Worm (Caenorhabditis elegans): ENCODE measurements around the gene C18B2.3.

The C18B2.3 gene

DNA sequence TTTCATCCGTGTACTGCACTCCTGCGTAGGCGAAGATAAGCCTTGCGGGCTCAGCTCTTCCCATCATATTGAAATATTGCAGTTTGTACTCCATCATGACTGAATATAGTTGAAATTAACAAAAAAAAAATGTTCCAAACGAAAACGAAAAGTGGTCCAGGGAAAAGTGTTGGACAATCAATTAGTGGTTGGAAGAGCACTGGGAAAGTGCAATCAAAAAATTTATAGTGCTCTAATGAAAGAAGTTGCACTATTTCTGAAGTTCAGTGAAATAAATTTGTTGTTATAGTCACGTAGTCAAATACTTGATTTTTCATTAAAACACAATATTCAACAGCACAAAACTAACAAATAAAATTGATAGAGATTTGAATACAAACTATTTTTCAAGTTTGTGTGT, 32.0 kb downstream of the C18B2.3 start, which contains the start of gene gst-11:
TSS of gene gst-11 (minus strand) at position 101 of the 400 bp plus-strand sequence.
- peak; percentile 25 for TF ChIP-seq ceh-8 (GFP tag; optimal IDR thresholded peaks at IDR 0.05)
- TF ChIP-seq nhr-85 (tag) = no peak
- no peak for TF ChIP-seq xbp-1 (tag; optimal IDR thresholded peaks at IDR 0.05)

DNA sequence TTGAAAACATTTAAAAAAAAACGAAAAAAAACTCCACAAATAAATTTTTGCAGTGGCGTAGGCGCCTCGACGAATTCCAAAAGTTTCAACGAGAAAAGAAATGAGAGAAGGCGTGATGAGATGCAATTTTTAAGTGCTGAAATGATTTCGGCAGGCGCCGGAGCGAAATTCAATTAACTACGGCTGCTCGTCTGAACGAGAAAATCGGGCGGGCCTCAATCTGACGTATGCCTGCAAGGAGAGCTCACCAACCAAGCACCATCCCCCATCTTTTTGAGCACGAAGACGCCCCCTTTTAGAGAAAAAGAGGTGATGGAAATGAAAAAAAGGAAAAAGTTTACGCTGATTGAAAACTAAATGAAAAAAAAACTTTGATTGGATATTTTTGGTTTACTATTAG, 33.2 kb downstream of the C18B2.3 start:
- TF ChIP-seq skn-1 (tag; optimal IDR thresholded peaks at IDR 0.05) (no peak), alr-1 (tag; optimal IDR thresholded peaks at IDR 0.05; ENCODE audit: borderline replicate concordance) (no peak), lin-14 (GFP tag; optimal IDR thresholded peaks at IDR 0.05) (peak; percentile 52), efl-1 (optimal IDR thresholded peaks at IDR 0.05) (no peak), efl-1 (GFP tag; optimal IDR thresholded peaks at IDR 0.05 in 1 of 2) (peak in 1 of 2 experiments; percentile 42), aly-2 (tag; optimal IDR thresholded peaks at IDR 0.05) (no peak), nhr-28 (tag; optimal IDR thresholded peaks at IDR 0.05) (no peak), lir-3 (tag; optimal IDR thresholded peaks at IDR 0.05; ENCODE audit: poor library complexity) (no peak), irx-1 (tag; optimal IDR thresholded peaks at IDR 0.05) (no peak)

DNA sequence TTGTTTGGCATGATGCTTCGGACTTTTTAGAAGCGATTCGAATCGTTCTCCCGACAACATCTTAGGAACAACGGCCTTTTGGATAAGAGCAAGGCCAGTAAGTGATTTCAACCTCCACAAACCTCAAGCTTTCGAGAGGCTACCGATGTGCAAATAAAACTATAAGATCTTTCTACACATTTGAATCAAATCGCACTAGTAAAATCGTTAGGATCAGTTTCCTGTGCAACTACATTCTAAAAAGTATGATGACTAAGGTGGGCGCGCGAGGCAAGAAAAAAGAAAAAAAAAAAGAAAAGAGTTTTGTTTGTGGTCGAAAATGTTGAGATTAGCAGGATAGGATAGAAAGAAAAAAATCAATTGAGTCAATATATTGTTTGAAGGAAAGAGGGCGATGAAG, 43.2 kb downstream of the C18B2.3 start, which contains the start of gene tmem-24:
TSS of gene tmem-24 (minus strand) at position 101 of the 400 bp plus-strand sequence.
- no peak for TF ChIP-seq fkh-4 (tag; optimal IDR thresholded peaks at IDR 0.05; ENCODE audit: borderline replicate concordance)
- TF ChIP-seq tbx-2 (tag; optimal IDR thresholded peaks at IDR 0.05) = no peak
- no peak for TF ChIP-seq nhr-90 (tag; optimal IDR thresholded peaks at IDR 0.05; ENCODE audit: poor library complexity)
- TF ChIP-seq snpc-4 (tag; optimal IDR thresholded peaks at IDR 0.05) = no peak
- TF ChIP-seq ets-5 (GFP tag; IDR thresholded peaks at IDR 0.05) = no peak
- TF ChIP-seq hpl-2 (GFP tag; optimal IDR thresholded peaks at IDR 0.05) = no peak
- no peak for TF ChIP-seq hlh-17 (GFP tag; optimal IDR thresholded peaks at IDR 0.05; ENCODE audit: borderline replicate concordance)
- TF ChIP-seq ceh-8 (GFP tag; optimal IDR thresholded peaks at IDR 0.05) = no peak
- no peak for TF ChIP-seq zag-1 (tag; optimal IDR thresholded peaks at IDR 0.05)
- TF ChIP-seq rnt-1 (tag; optimal IDR thresholded peaks at IDR 0.05) = no peak
- no peak for TF ChIP-seq xbp-1 (tag; optimal IDR thresholded peaks at IDR 0.05)
- no peak for TF ChIP-seq egl-27 (tag; optimal IDR thresholded peaks at IDR 0.05)
- TF ChIP-seq elt-3 (tag; optimal IDR thresholded peaks at IDR 0.05) = no peak
- TF ChIP-seq nhr-28 (tag; optimal IDR thresholded peaks at IDR 0.05) = no peak
- TF ChIP-seq irx-1 (tag; optimal IDR thresholded peaks at IDR 0.05) = no peak
- no peak for TF ChIP-seq C04F5.9 (tag; optimal IDR thresholded peaks at IDR 0.05)
- no peak for TF ChIP-seq efl-3 (GFP tag; optimal IDR thresholded peaks at IDR 0.05)
- no peak for TF ChIP-seq isw-1 (GFP tag; IDR thresholded peaks at IDR 0.05)
- TF ChIP-seq unc-98 (GFP tag; IDR thresholded peaks at IDR 0.05) = no peak

- TF ChIP-seq pag-3 (tag; optimal IDR thresholded peaks at IDR 0.05; ENCODE audit: borderline replicate concordance, insufficient read depth) (peak; percentile 85), lin-14 (GFP tag; optimal IDR thresholded peaks at IDR 0.05) (peak; percentile 77), nhr-71 (tag; optimal IDR thresholded peaks at IDR 0.05) (peak; percentile 32), rnt-1 (tag; optimal IDR thresholded peaks at IDR 0.05) (peak; percentile 40), fkh-8 (tag; optimal IDR thresholded peaks at IDR 0.05) (no peak), ceh-63 (GFP tag; optimal IDR thresholded peaks at IDR 0.05) (no peak), efl-3 (GFP tag; optimal IDR thresholded peaks at IDR 0.05) (no peak), hpl-2 (GFP tag; optimal IDR thresholded peaks at IDR 0.05) (no peak), hlh-4 (tag; optimal IDR thresholded peaks at IDR 0.05) (no peak)
Measured at ce11 chrX:3645924-3646323, 44.3 kb downstream of the C18B2.3 start.

ce11 chrX:3650100-3650809, 48.6 kb downstream of the C18B2.3 start, which contains the start of the genes sax-1 and R11G1.2:
TSS of gene sax-1 (minus strand) at chrX:3650150.
TSS of gene R11G1.2 (plus strand) at chrX:3650614.
- TF ChIP-seq snpc-4 (tag; optimal IDR thresholded peaks at IDR 0.05) = no peak
- peak; percentile 49 for TF ChIP-seq tbx-2 (tag; optimal IDR thresholded peaks at IDR 0.05)
- no peak for TF ChIP-seq zip-4 (GFP tag; optimal IDR thresholded peaks at IDR 0.05)
- TF ChIP-seq ceh-63 (GFP tag; optimal IDR thresholded peaks at IDR 0.05) = no peak
- TF ChIP-seq F16B12.6 (tag; optimal IDR thresholded peaks at IDR 0.05) = peak; percentile 89
- TF ChIP-seq lin-39 (tag; optimal IDR thresholded peaks at IDR 0.05) = peak; percentile 3
- peak; percentile 64 for TF ChIP-seq snu-23 (GFP tag; optimal IDR thresholded peaks at IDR 0.05)
- TF ChIP-seq mdl-1 (tag; optimal IDR thresholded peaks at IDR 0.05) = peak; percentile 49 to 87
- TF ChIP-seq swsn-7 (tag; optimal IDR thresholded peaks at IDR 0.05) = peak; percentile 60
- peak; percentile 42; the same call in 1 of the 2 replicates for TF ChIP-seq nhr-19 (GFP tag; conservative IDR thresholded peaks at IDR 0.05)
- TF ChIP-seq nhr-85 (tag) = peak; percentile 75
- no peak for TF ChIP-seq hpl-2 (GFP tag; optimal IDR thresholded peaks at IDR 0.05)
- TF ChIP-seq ceh-82 (tag; optimal IDR thresholded peaks at IDR 0.05) = peak in 2 of 3 experiments; percentile 1 to 53
- no peak for TF ChIP-seq hlh-17 (GFP tag; optimal IDR thresholded peaks at IDR 0.05; ENCODE audit: borderline replicate concordance)
- TF ChIP-seq nhr-90 (tag; optimal IDR thresholded peaks at IDR 0.05; ENCODE audit: poor library complexity) = peak; percentile 43
- TF ChIP-seq ceh-90 (tag; optimal IDR thresholded peaks at IDR 0.05) = no peak
- TF ChIP-seq ztf-11 (tag; optimal IDR thresholded peaks at IDR 0.05) = peak in 1 of 2 experiments; percentile 40

Measured in whole organism, L1 larva.